Worm (Caenorhabditis elegans) whole organism, late embryonic: ENCODE measurements around the gene bar-1.

Experiments
- C38D4.7 ChIP-seq: fragments of 200-800 bp; sonication (Bioruptor generic); optimal IDR thresholded peaks from 2 replicates; lab custom pipeline; 2018; ENCODE audit warnings: mild to moderate bottlenecking, missing genetic modification characterization, moderate library complexity, missing compliant biosample characterization
- F13H6.1 ChIP-seq: sonication (generic microtip); optimal IDR thresholded peaks from 2 replicates; lab custom pipeline; 2016; ENCODE audit warnings: missing genetic modification characterization, missing compliant biosample characterization
- K02D7.2 ChIP-seq: sonication (generic microtip); optimal IDR thresholded peaks from 2 replicates; lab custom pipeline; 2017; ENCODE audit warnings: mild to moderate bottlenecking, missing genetic modification characterization, missing compliant biosample characterization
- K09A11.1 ChIP-seq: sonication (generic microtip); optimal IDR thresholded peaks from 2 replicates; lab custom pipeline; 2017; ENCODE audit warnings: antibody characterized with exemption, mild to moderate bottlenecking, missing genetic modification characterization, missing compliant biosample characterization; ENCODE audit not compliant: insufficient read depth
- Y22D7AL.16 ChIP-seq: sonication (generic microtip); optimal IDR thresholded peaks from 2 replicates; lab custom pipeline; 2016; ENCODE audit warnings: missing genetic modification characterization, missing compliant biosample characterization
- ahr-1 ChIP-seq: sonication (generic microtip); optimal IDR thresholded peaks from 2 replicates; lab custom pipeline; 2016; ENCODE audit warnings: missing genetic modification characterization, missing compliant biosample characterization
- ama-1 ChIP-seq: fragments of 150-350 bp; optimal IDR thresholded peaks from 2 replicates; lab custom pipeline; 2014
- ceh-14 ChIP-seq: sonication (generic microtip); optimal IDR thresholded peaks from 2 replicates; lab custom pipeline; 2016; ENCODE audit warnings: missing genotype, missing genetic modification characterization, missing compliant biosample characterization
- ceh-2 ChIP-seq: sonication (generic microtip); optimal IDR thresholded peaks from 2 replicates; lab custom pipeline; 2016; ENCODE audit warnings: missing genotype, missing genetic modification characterization, missing compliant biosample characterization
- ceh-24 ChIP-seq: sonication (generic microtip); optimal IDR thresholded peaks from 2 replicates; lab custom pipeline; 2016; ENCODE audit warnings: mild to moderate bottlenecking, missing genetic modification characterization, missing compliant biosample characterization
- ceh-31 ChIP-seq: sonication (generic microtip); optimal IDR thresholded peaks from 2 replicates; lab custom pipeline; 2016; ENCODE audit warnings: missing genetic modification characterization, missing compliant biosample characterization
- ceh-45 ChIP-seq: fragments of 200-800 bp; sonication (Bioruptor generic); IDR thresholded peaks from 2 replicates; pipeline ENCODE4 v1.3.6; 2022; ENCODE audit warnings: missing genetic modification reagents, missing genetic modification characterization, missing compliant biosample characterization
- ceh-48 ChIP-seq: sonication (generic microtip); optimal IDR thresholded peaks from 2 replicates; lab custom pipeline; 2016; ENCODE audit warnings: missing genetic modification characterization, inconsistent platforms, missing compliant biosample characterization
- ceh-6 ChIP-seq: fragments of 200-800 bp; sonication (Bioruptor generic); optimal IDR thresholded peaks from 2 replicates; lab custom pipeline; 2018; ENCODE audit warnings: mild to moderate bottlenecking, missing genetic modification characterization, missing compliant biosample characterization
- che-1 ChIP-seq: sonication (generic microtip); optimal IDR thresholded peaks from 2 replicates; lab custom pipeline; 2016; ENCODE audit warnings: mild to moderate bottlenecking, missing genetic modification characterization, missing compliant biosample characterization
- dmd-4 ChIP-seq: sonication (generic microtip); optimal IDR thresholded peaks from 2 replicates; lab custom pipeline; 2016; ENCODE audit warnings: borderline replicate concordance, missing genetic modification characterization, missing compliant biosample characterization
- elt-4 ChIP-seq: sonication (generic microtip); optimal IDR thresholded peaks from 2 replicates; lab custom pipeline; 2016; ENCODE audit warnings: missing genetic modification characterization, missing compliant biosample characterization
- fax-1 ChIP-seq: sonication (generic microtip); optimal IDR thresholded peaks from 2 replicates; lab custom pipeline; 2016; ENCODE audit warnings: missing genotype, missing genetic modification characterization, missing compliant biosample characterization
- gmeb-2 ChIP-seq: sonication (generic microtip); optimal IDR thresholded peaks from 2 replicates; lab custom pipeline; 2016; ENCODE audit warnings: missing genetic modification characterization, inconsistent platforms, missing compliant biosample characterization
- hlh-15 ChIP-seq: sonication (generic microtip); optimal IDR thresholded peaks from 2 replicates; lab custom pipeline; 2016; ENCODE audit warnings: missing genetic modification characterization, missing compliant biosample characterization
- hlh-30 ChIP-seq: sonication (generic microtip); optimal IDR thresholded peaks from 2 replicates; lab custom pipeline; 2017; ENCODE audit warnings: antibody characterized with exemption, missing genetic modification characterization, missing compliant biosample characterization; ENCODE audit not compliant: insufficient read depth
- madf-2 ChIP-seq: sonication (generic microtip); optimal IDR thresholded peaks from 2 replicates; lab custom pipeline; 2017; ENCODE audit warnings: missing genetic modification characterization, missing compliant biosample characterization
- nhr-11 ChIP-seq: fragments of 150-350 bp; optimal IDR thresholded peaks from 2 replicates; lab custom pipeline; 2014; ENCODE audit warnings: missing biosample characterization, missing genetic modification characterization
- pat-9 ChIP-seq: fragments of 200-800 bp; sonication (Bioruptor generic); optimal IDR thresholded peaks from 2 replicates; lab custom pipeline; 2018; ENCODE audit warnings: mild to moderate bottlenecking, missing genetic modification characterization, moderate library complexity, missing compliant biosample characterization
- pax-1 ChIP-seq: fragments of 150-350 bp; optimal IDR thresholded peaks from 2 replicates; lab custom pipeline; 2014; ENCODE audit warnings: missing biosample characterization, missing genetic modification characterization
- pha-2 ChIP-seq: sonication (generic microtip); optimal IDR thresholded peaks from 2 replicates; lab custom pipeline; 2017; ENCODE audit warnings: mild to moderate bottlenecking, missing genetic modification characterization, missing compliant biosample characterization
- pha-4 ChIP-seq: fragments of 150-350 bp; optimal IDR thresholded peaks from 2 replicates; lab custom pipeline; 2018; ENCODE audit warnings: missing biosample characterization, missing genetic modification reagents, missing genetic modification characterization
- pqm-1 ChIP-seq: sonication (generic microtip); optimal IDR thresholded peaks from 2 replicates; lab custom pipeline; 2016; ENCODE audit warnings: missing genetic modification characterization, missing compliant biosample characterization
- sox-2 ChIP-seq: fragments of 200-800 bp; sonication (Bioruptor generic); IDR thresholded peaks from 2 replicates; pipeline ENCODE4 v1.3.6; 2022; ENCODE audit warnings: missing genetic modification reagents, missing genetic modification characterization, missing compliant biosample characterization
- unc-42 ChIP-seq: sonication (generic microtip); optimal IDR thresholded peaks from 2 replicates; lab custom pipeline; 2016; ENCODE audit warnings: missing genotype, missing genetic modification characterization, missing compliant biosample characterization
- unc-55 ChIP-seq: sonication (generic microtip); optimal IDR thresholded peaks from 2 replicates; lab custom pipeline; 2017; ENCODE audit warnings: missing biosample characterization, missing genetic modification reagents, missing genetic modification characterization
- unc-86 ChIP-seq: sonication (generic microtip); optimal IDR thresholded peaks from 2 replicates; lab custom pipeline; 2016; ENCODE audit warnings: missing genetic modification characterization, missing compliant biosample characterization
- ztf-16 ChIP-seq: sonication (generic microtip); optimal IDR thresholded peaks from 2 replicates; lab custom pipeline; 2017; ENCODE audit warnings: missing genetic modification characterization, missing compliant biosample characterization

bar-1 gene

DNA sequence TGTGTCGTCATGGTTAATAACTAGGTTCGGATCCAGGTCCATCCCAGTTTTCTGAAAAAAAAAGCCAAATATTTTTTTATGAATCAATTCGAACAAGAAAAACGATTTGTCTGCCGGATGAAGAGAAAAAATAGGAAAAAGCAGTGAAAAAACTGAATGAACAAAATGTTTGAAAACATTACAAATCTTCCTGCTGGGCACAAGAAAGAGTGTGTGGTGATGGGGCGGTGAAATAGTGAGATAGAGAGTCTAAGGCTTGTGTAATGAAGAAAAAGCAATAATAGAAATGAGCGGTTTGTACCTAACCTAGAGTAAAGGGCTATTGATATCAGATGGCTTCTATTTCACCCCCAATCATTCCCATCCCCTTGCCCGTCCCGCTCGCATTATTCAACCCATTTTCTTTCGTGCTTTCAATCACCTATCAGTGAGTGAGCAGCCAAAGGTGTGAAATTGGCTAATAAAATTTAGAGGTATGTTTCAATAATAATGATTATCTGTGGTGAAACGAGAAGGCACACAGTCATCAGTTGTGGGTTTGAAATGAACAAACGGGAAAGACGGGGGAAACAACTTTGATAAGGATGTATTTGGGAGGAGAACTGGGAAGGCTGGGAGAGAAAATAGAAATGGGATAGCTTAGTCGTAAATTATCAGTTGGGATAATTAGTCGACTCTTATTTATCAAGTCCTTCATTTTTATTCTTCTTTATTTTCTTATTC is at the start of gene bar-1:
TSS of gene bar-1 (minus strand) at position 51 of the 723 bp plus-strand sequence.
- TF ChIP-seq pat-9 (no peak), ceh-31 (no peak), unc-86 (tag; lab: Kevin White, UChicago) (no peak), hlh-30 (tag; lab: Kevin White, UChicago) (no peak), pqm-1 (tag; lab: Kevin White, UChicago) (no peak), hlh-15 (no peak), ceh-14 (no peak), K02D7.2 (tag; lab: Kevin White, UChicago) (no peak), K09A11.1 (no peak)

- TF ChIP-seq ztf-16 (tag; lab: Kevin White, UChicago) (no peak), ahr-1 (tag; lab: Kevin White, UChicago) (no peak), Y22D7AL.16 (no peak), nhr-11 (tag; lab: Kevin White, UChicago) (no peak), unc-42 (tag; lab: Kevin White, UChicago) (peak; percentile 56)
Measured at ce11 chrX:7220209-7220608, 49.8 kb upstream of the bar-1 start.

- TF ChIP-seq ceh-48 (no peak), ceh-24 (tag; lab: Kevin White, UChicago) (no peak), sox-2 (GFP tag; lab: Robert Waterston, UW) (no peak), ztf-16 (tag; lab: Kevin White, UChicago) (no peak), C38D4.7 (GFP tag; lab: Kevin White, UChicago) (no peak), pqm-1 (tag; lab: Kevin White, UChicago) (no peak), unc-42 (tag; lab: Kevin White, UChicago) (no peak), gmeb-2 (tag; lab: Kevin White, UChicago) (no peak), ceh-2 (no peak), che-1 (tag; lab: Kevin White, UChicago) (no peak), ceh-31 (no peak), elt-4 (no peak), dmd-4 (tag; lab: Kevin White, UChicago) (no peak), ceh-6 (GFP tag; lab: Kevin White, UChicago) (no peak), madf-2 (tag; lab: Kevin White, UChicago) (no peak), ceh-45 (GFP tag; lab: Robert Waterston, UW) (no peak), fax-1 (tag; lab: Kevin White, UChicago) (no peak), pha-4 (tag; lab: Kevin White, UChicago) (no peak), ceh-14 (no peak), F13H6.1 (tag; lab: Kevin White, UChicago) (no peak)
Measured at ce11 chrX:7217704-7218479, 47.5 kb upstream of the bar-1 start, which contains the start of gene syd-9. Gene syd-9, plus strand, starts transcription at chrX:7218097.

DNA sequence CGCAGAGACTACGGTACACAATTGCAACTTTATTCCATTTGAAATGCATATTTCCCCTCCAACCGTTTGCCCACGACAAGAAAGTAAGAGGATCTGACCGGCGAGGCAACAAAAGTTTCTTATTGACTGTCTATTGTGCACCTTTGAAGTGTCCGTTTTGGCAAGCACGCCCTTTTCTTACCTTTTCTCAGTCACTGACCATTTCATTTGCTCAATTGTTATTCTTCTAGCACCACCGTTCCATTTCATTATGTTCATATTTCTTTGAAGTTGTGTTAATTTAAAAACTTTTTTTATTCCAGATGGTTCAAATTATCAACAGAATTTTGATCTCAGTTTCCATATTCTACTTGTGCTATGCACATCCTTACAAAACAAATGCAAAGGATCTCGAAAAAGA is 41.0 kb upstream of the bar-1 start, which contains the start of gene spp-22:
TSS of gene spp-22 (plus strand) at position 301 of the 400 bp plus-strand sequence.
- TF ChIP-seq ama-1 (lab: Kevin White, UChicago) (no peak), elt-4 (no peak), pax-1 (tag; lab: Kevin White, UChicago) (no peak), ceh-45 (GFP tag; lab: Robert Waterston, UW) (no peak)

DNA sequence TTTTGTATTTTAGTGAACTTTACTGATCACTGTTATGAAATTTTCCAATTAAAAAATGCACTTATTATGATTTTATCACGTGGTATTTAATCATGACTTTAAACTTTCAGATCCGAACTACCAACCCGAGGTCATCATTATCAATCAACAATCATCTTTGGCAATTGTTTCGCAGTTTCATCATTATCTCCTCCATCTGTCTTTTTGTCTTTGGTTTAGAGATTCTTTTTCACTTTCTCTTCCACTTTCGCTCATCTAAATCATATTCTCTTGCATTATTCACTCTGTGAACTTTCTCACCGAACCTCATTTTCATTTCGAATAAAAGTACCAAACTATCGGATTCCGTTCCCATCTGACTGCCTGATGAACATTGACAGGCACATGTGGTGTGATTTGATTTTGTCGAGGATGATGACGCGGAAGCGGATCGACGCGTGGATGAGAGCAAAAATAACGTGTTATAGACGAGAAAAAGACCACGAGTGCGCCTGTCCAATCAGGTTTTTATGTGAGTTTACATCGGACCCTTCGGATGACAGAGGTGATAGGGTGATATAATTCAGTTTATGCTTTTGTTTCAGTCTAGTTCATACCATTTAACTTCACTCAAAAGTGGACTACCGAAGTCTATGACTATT is 40.2 kb upstream of the bar-1 start:
- TF ChIP-seq ceh-45 (GFP tag; lab: Robert Waterston, UW) (no peak), unc-55 (GFP tag; lab: Kevin White, UChicago) (peak; percentile 46), pha-2 (tag; lab: Kevin White, UChicago) (no peak), F13H6.1 (tag; lab: Kevin White, UChicago) (no peak)
